Fruit fly (Drosophila melanogaster) whole organism, adult: ENCODE results near the gene ric8a.

Experiments used
- CG11617 ChIP-seq: fragments of 200-800 bp; sonication (Bioruptor generic); optimal IDR thresholded peaks from 2 replicates; lab custom pipeline; 2017; ENCODE audit warnings: mild to moderate bottlenecking, missing biosample characterization, missing genetic modification reagents, missing genetic modification characterization
- CG14711 ChIP-seq: fragments of 200-800 bp; sonication (Bioruptor generic); optimal IDR thresholded peaks from 2 replicates; lab custom pipeline; 2018; ENCODE audit warnings: missing biosample characterization, mild to moderate bottlenecking, missing genetic modification characterization, moderate library complexity
- CG1620 ChIP-seq: fragments of 200-800 bp; sonication (Bioruptor generic); optimal IDR thresholded peaks from 2 replicates; lab custom pipeline; 2016; ENCODE audit warnings: missing biosample characterization, missing genetic modification characterization
- CG33017 ChIP-seq: fragments of 200-800 bp; sonication (Bioruptor generic); optimal IDR thresholded peaks from 2 replicates; lab custom pipeline; 2018; ENCODE audit warnings: missing biosample characterization, mild to moderate bottlenecking, missing genetic modification characterization, moderate library complexity
- CG5204 ChIP-seq: fragments of 200-800 bp; sonication (Bioruptor generic); optimal IDR thresholded peaks from 2 replicates; lab custom pipeline; 2016; ENCODE audit warnings: missing biosample characterization, missing genetic modification characterization
- CG7045 ChIP-seq: fragments of 200-800 bp; sonication (Bioruptor generic); optimal IDR thresholded peaks from 2 replicates; lab custom pipeline; 2017; ENCODE audit warnings: missing biosample characterization, mild to moderate bottlenecking, missing genetic modification characterization
- CG7101 ChIP-seq: fragments of 200-800 bp; sonication (Bioruptor generic); optimal IDR thresholded peaks from 2 replicates; lab custom pipeline; 2018; ENCODE audit warnings: missing biosample characterization, mild to moderate bottlenecking, missing genetic modification characterization, moderate library complexity
- Crg-1 ChIP-seq: fragments of 200-800 bp; sonication (Bioruptor generic); optimal IDR thresholded peaks from 2 replicates; lab custom pipeline; 2016; ENCODE audit warnings: missing biosample characterization, missing genetic modification characterization
- Hr96 ChIP-seq: fragments of 200-800 bp; sonication (Bioruptor generic); optimal IDR thresholded peaks from 2 replicates; lab custom pipeline; 2016; ENCODE audit warnings: missing biosample characterization, missing genetic modification characterization
- bab1 ChIP-seq: fragments of 200-800 bp; sonication (Bioruptor generic); optimal IDR thresholded peaks from 3 replicates; lab custom pipeline; 2019; ENCODE audit warnings: missing biosample characterization, mild to moderate bottlenecking, missing genetic modification characterization, moderate library complexity
- cic ChIP-seq: fragments of 200-800 bp; sonication (Bioruptor generic); optimal IDR thresholded peaks from 2 replicates; lab custom pipeline; 2017; ENCODE audit warnings: missing biosample characterization, mild to moderate bottlenecking, missing genetic modification characterization, moderate library complexity
- cnc ChIP-seq, 2 experiments: fragments of >200 bp; optimal IDR thresholded peaks; 2 replicates each; lab custom pipeline; 2017
- kay ChIP-seq: fragments of 200-800 bp; sonication (Bioruptor generic); peaks from one replicate; lab custom pipeline; 2016; ENCODE audit warnings: missing biosample characterization, missing genetic modification characterization, borderline replicate concordance
- toe ChIP-seq: fragments of 200-800 bp; sonication (Bioruptor generic); optimal IDR thresholded peaks from 2 replicates; lab custom pipeline; 2016; ENCODE audit warnings: missing biosample characterization, missing genetic modification characterization

dm6 chrX:9226837-9227236 is 29.1 kb upstream of the ric8a start, which contains the start of gene Gr8a:
- TF ChIP-seq toe (no peak), cic (no peak), bab1 (no peak), CG1620 (GFP tag; lab: Kevin White, UChicago) (no peak), Crg-1 (GFP tag; lab: Kevin White, UChicago) (no peak), CG14711 (tag; lab: Kevin White, UChicago) (no peak), CG5204 (no peak), CG11617 (no peak), Hr96 (GFP tag; lab: Kevin White, UChicago) (no peak), CG7101 (tag; lab: Kevin White, UChicago) (no peak), CG7045 (GFP tag; lab: Kevin White, UChicago) (no peak), kay (GFP tag; lab: Kevin White, UChicago) (no peak), cnc (optimal IDR thresholded peaks at IDR 0.05; lab: Kevin White, UChicago) (no peak), CG33017 (tag; lab: Kevin White, UChicago) (no peak)
